Fruit fly (Drosophila melanogaster): ENCODE results near the gene Srx.

The Srx gene

dm6 chrX:17856458-17857277 lies at the start of gene Srx (continued):
- TF ChIP-seq Myb (GFP tag; optimal IDR thresholded peaks at IDR 0.05) (peak; percentile 81), PHDP (tag; optimal IDR thresholded peaks at IDR 0.05) (no peak), klu (GFP tag; IDR thresholded peaks at IDR 0.05) (no peak), Antp (GFP tag; optimal IDR thresholded peaks at IDR 0.05) (peak; percentile 11), repo (GFP tag; optimal IDR thresholded peaks at IDR 0.05) (no peak), gem (tag; optimal IDR thresholded peaks at IDR 0.05) (no peak), sug (tag; optimal IDR thresholded peaks at IDR 0.05) (peak; percentile 94), MESR4 (GFP tag; optimal IDR thresholded peaks at IDR 0.05) (peak; percentile 23), CG15696 (tag; optimal IDR thresholded peaks at IDR 0.05) (no peak), crol (GFP tag; IDR thresholded peaks at IDR 0.05) (0 out of 2 replicates have a peak, but pooled peaks have one; percentile 10), CG8388 (GFP tag; optimal IDR thresholded peaks at IDR 0.05) (no peak), wor (GFP tag; IDR thresholded peaks at IDR 0.05) (no peak), Bgb (GFP tag; IDR thresholded peaks at IDR 0.05; ENCODE audit: partially characterized antibody) (no peak), E2f1 (GFP tag; IDR thresholded peaks at IDR 0.05) (no peak), Ets97D (GFP tag; optimal IDR thresholded peaks at IDR 0.05) (peak; percentile 66), CG14710 (tag; optimal IDR thresholded peaks at IDR 0.05) (peak; percentile 35), Hsf (GFP tag; optimal IDR thresholded peaks at IDR 0.05) (no peak), gcm (GFP tag; optimal IDR thresholded peaks at IDR 0.05) (no peak), eyg (GFP tag; optimal IDR thresholded peaks at IDR 0.05) (no peak), CG6689 (GFP tag; IDR thresholded peaks at IDR 0.05) (no peak), sr (GFP tag; IDR thresholded peaks at IDR 0.05) (no peak), aop (GFP tag; IDR thresholded peaks at IDR 0.05) (no peak), ATbp (GFP tag; optimal IDR thresholded peaks at IDR 0.05) (peak; percentile 42), usp (GFP tag; optimal IDR thresholded peaks at IDR 0.05) (no peak), Oli (tag; optimal IDR thresholded peaks at IDR 0.05) (no peak), mld (GFP tag; IDR thresholded peaks at IDR 0.05; ENCODE audit: partially characterized antibody) (no peak), Atf-2 (GFP tag; optimal IDR thresholded peaks at IDR 0.05) (no peak), NfI (GFP tag; optimal IDR thresholded peaks at IDR 0.05) (no peak), run (tag; optimal IDR thresholded peaks at IDR 0.05) (no peak), jumu (GFP tag; optimal IDR thresholded peaks at IDR 0.05) (no peak), CG3838 (GFP tag; optimal IDR thresholded peaks at IDR 0.05) (no peak), CG10959 (GFP tag; IDR thresholded peaks at IDR 0.05) (no peak), Meics (GFP tag; optimal IDR thresholded peaks at IDR 0.05) (peak; percentile 4), Tbp (GFP tag; optimal IDR thresholded peaks at IDR 0.05) (no peak), h (optimal IDR thresholded peaks at IDR 0.05) (no peak), ci (GFP tag; IDR thresholded peaks at IDR 0.05) (no peak), toy (GFP tag; IDR thresholded peaks at IDR 0.05) (no peak), CoRest (tag; optimal IDR thresholded peaks at IDR 0.05) (peak; percentile 41), CG10979 (tag; optimal IDR thresholded peaks at IDR 0.05) (no peak), CG7987 (GFP tag; optimal IDR thresholded peaks at IDR 0.05) (no peak), bbx (GFP tag; IDR thresholded peaks at IDR 0.05; ENCODE audit: partially characterized antibody) (no peak), CG8089 (GFP tag; optimal IDR thresholded peaks at IDR 0.05) (no peak), Mes4 (GFP tag; optimal IDR thresholded peaks at IDR 0.05) (no peak), Adf1 (GFP tag; IDR thresholded peaks at IDR 0.05) (no peak), CG12744 (GFP tag; optimal IDR thresholded peaks at IDR 0.05) (no peak), trh (GFP tag; optimal IDR thresholded peaks at IDR 0.05) (no peak), Sin3A (optimal IDR thresholded peaks at IDR 0.05) (peak; percentile 11), B-H1 (GFP tag; IDR thresholded peaks at IDR 0.05) (no peak), Ptx1 (GFP tag; IDR thresholded peaks at IDR 0.05) (no peak), CG1602 (GFP tag; optimal IDR thresholded peaks at IDR 0.05) (no peak), H2.0 (GFP tag; IDR thresholded peaks at IDR 0.05) (no peak), CG10431 (GFP tag; optimal IDR thresholded peaks at IDR 0.05) (no peak)
